Worm (Caenorhabditis elegans): ENCODE measurements around the gene mig-22.

The mig-22 gene

ce11 chrIII:8799964-8800795 is 33.0 kb upstream of the mig-22 start, which contains the start of gene F54F2.6 (continued):
- TF ChIP-seq fkh-10 (GFP tag; optimal IDR thresholded peaks at IDR 0.05) (peak; percentile 90), nhr-90 (tag; optimal IDR thresholded peaks at IDR 0.05; ENCODE audit: poor library complexity) (peak; percentile 54), nhr-28 (tag; optimal IDR thresholded peaks at IDR 0.05) (no peak), pax-3 (tag; optimal IDR thresholded peaks at IDR 0.05) (peak; percentile 86), pag-3 (tag; optimal IDR thresholded peaks at IDR 0.05; ENCODE audit: borderline replicate concordance, insufficient read depth) (no peak), fkh-4 (tag; optimal IDR thresholded peaks at IDR 0.05; ENCODE audit: borderline replicate concordance) (peak; percentile 79), ces-1 (GFP tag; optimal IDR thresholded peaks at IDR 0.05) (no peak), nhr-237 (tag; optimal IDR thresholded peaks at IDR 0.05) (no peak), ceh-88 (GFP tag; IDR thresholded peaks at IDR 0.05) (peak; percentile 73), nhr-71 (tag; optimal IDR thresholded peaks at IDR 0.05) (peak; percentile 98), mef-2 (tag; optimal IDR thresholded peaks at IDR 0.05) (peak; percentile 84), ceh-82 (tag; optimal IDR thresholded peaks at IDR 0.05) (peak; percentile 74 to 86 (median 75)), aha-1 (tag; optimal IDR thresholded peaks at IDR 0.05) (peak; percentile 46), nhr-84 (tag; optimal IDR thresholded peaks at IDR 0.05) (no peak), lin-13 (GFP tag; optimal IDR thresholded peaks at IDR 0.05) (peak; percentile 90), elt-3 (tag; optimal IDR thresholded peaks at IDR 0.05) (peak in 1 of 6 experiments; percentile 23), blmp-1 (tag; optimal IDR thresholded peaks at IDR 0.05) (peak; percentile 84), hpl-2 (GFP tag; optimal IDR thresholded peaks at IDR 0.05) (no peak), fkh-8 (tag; optimal IDR thresholded peaks at IDR 0.05) (peak; percentile 94), F16B12.6 (tag; optimal IDR thresholded peaks at IDR 0.05) (peak; percentile 8), lir-3 (tag; optimal IDR thresholded peaks at IDR 0.05; ENCODE audit: poor library complexity) (peak; percentile 60), unc-130 (tag; optimal IDR thresholded peaks at IDR 0.05) (peak; percentile 75), skn-1 (tag; optimal IDR thresholded peaks at IDR 0.05) (no peak), mdl-1 (tag; optimal IDR thresholded peaks at IDR 0.05) (peak; percentile 64 to 94), tbx-2 (tag; optimal IDR thresholded peaks at IDR 0.05) (peak; percentile 97), lsy-2 (tag; optimal IDR thresholded peaks at IDR 0.05) (peak; percentile 84 to 89), dsc-1 (tag; optimal IDR thresholded peaks at IDR 0.05) (peak; percentile 89), zip-4 (GFP tag; optimal IDR thresholded peaks at IDR 0.05) (peak; percentile 53), unc-30 (tag; optimal IDR thresholded peaks at IDR 0.05) (peak; percentile 20), lin-39 (tag; optimal IDR thresholded peaks at IDR 0.05) (peak; percentile 63), tlp-1 (tag; optimal IDR thresholded peaks at IDR 0.05) (no peak), sox-4 (tag; optimal IDR thresholded peaks at IDR 0.05) (peak; percentile 59), egl-27 (tag; optimal IDR thresholded peaks at IDR 0.05) (peak; percentile 85 to 94), efl-3 (GFP tag; optimal IDR thresholded peaks at IDR 0.05) (no peak), nhr-11 (tag; optimal IDR thresholded peaks at IDR 0.05) (peak; percentile 86), sptf-1 (tag; optimal IDR thresholded peaks at IDR 0.05) (no peak), mep-1 (tag; optimal IDR thresholded peaks at IDR 0.05) (peak; percentile 95), aly-2 (tag; optimal IDR thresholded peaks at IDR 0.05) (peak; percentile 74), snpc-4 (tag; optimal IDR thresholded peaks at IDR 0.05) (peak; percentile 62), C04F5.9 (tag; optimal IDR thresholded peaks at IDR 0.05) (no peak), unc-86 (tag; optimal IDR thresholded peaks at IDR 0.05) (peak; percentile 98), vab-15 (tag; optimal IDR thresholded peaks at IDR 0.05) (peak; percentile 92), nhr-19 (GFP tag; conservative IDR thresholded peaks at IDR 0.05) (peak; percentile 90), rnt-1 (tag; optimal IDR thresholded peaks at IDR 0.05) (peak; percentile 86)

Data from whole organism, L1 larva.